Worm (Caenorhabditis elegans) whole organism, L4 larva: ENCODE data around the gene polg-1.

Experiments
- aha-1 ChIP-seq: fragments of 150-350 bp; peaks from one replicate; lab custom pipeline; 2014; ENCODE audit warnings: missing biosample characterization, missing genetic modification characterization
- daf-19 ChIP-seq: fragments of 200-800 bp; sonication (Bioruptor generic); conservative IDR thresholded peaks from 2 replicates; pipeline ENCODE4 v1.3.6; 2022; ENCODE audit warnings: missing genetic modification characterization, missing compliant biosample characterization
- nhr-237 ChIP-seq: sonication (generic microtip); optimal IDR thresholded peaks from 2 replicates; lab custom pipeline; 2017; ENCODE audit warnings: missing biosample characterization, missing genetic modification characterization

- no peak for TF ChIP-seq aha-1 (tag; lab: Kevin White, UChicago)
- no peak for TF ChIP-seq daf-19
- TF ChIP-seq nhr-237 = no peak
Observed at ce11 chrII:12185710-12186109, 14.1 kb downstream of the polg-1 start, which contains the start of gene Y57A10A.14.
